Fruit fly (Drosophila melanogaster) whole organism, embryonic: ENCODE results near the gene Acp65Aa.

Experiments
- Adf1 ChIP-seq: fragments of 200-800 bp; sonication (Bioruptor generic); IDR thresholded peaks from 2 replicates; pipeline ENCODE4 v1.3.6; 2022; ENCODE audit warnings: missing biosample characterization, missing genetic modification characterization
- Atf-2 ChIP-seq: fragments of 200-800 bp; sonication (Bioruptor generic); optimal IDR thresholded peaks from 2 replicates; lab custom pipeline; 2016; ENCODE audit warnings: missing biosample characterization, missing genetic modification characterization
- Bdp1 ChIP-seq: fragments of 200-800 bp; sonication (Bioruptor generic); optimal IDR thresholded peaks from 3 replicates; lab custom pipeline; 2016; ENCODE audit warnings: missing biosample characterization, missing genetic modification characterization
- C15 ChIP-seq: fragments of 200-800 bp; sonication (Bioruptor generic); IDR thresholded peaks from 3 replicates; pipeline ENCODE4 v1.3.6; 2022; ENCODE audit warnings: missing biosample characterization, missing genetic modification characterization
- CG11723 ChIP-seq: fragments of 200-800 bp; sonication (Bioruptor generic); optimal IDR thresholded peaks from 2 replicates; lab custom pipeline; 2017; ENCODE audit warnings: missing biosample characterization, mild to moderate bottlenecking, missing genetic modification characterization
- CG13424 ChIP-seq: fragments of 200-800 bp; sonication (Bioruptor generic); optimal IDR thresholded peaks from 2 replicates; lab custom pipeline; 2019; ENCODE audit warnings: missing biosample characterization, mild to moderate bottlenecking, missing genetic modification characterization, moderate library complexity
- CG13624 ChIP-seq: fragments of 200-800 bp; sonication (Bioruptor generic); optimal IDR thresholded peaks from 2 replicates; lab custom pipeline; 2016; ENCODE audit warnings: missing biosample characterization, missing genetic modification characterization
- CG13894 ChIP-seq: fragments of 200-800 bp; sonication (Bioruptor generic); optimal IDR thresholded peaks from 3 replicates; lab custom pipeline; 2018; ENCODE audit warnings: missing biosample characterization, mild to moderate bottlenecking, missing genetic modification characterization, moderate library complexity
- CG15011 ChIP-seq: fragments of 200-800 bp; sonication (Bioruptor generic); optimal IDR thresholded peaks from 3 replicates; lab custom pipeline; 2018; ENCODE audit warnings: missing biosample characterization, mild to moderate bottlenecking, missing genetic modification characterization
- CG15073 ChIP-seq: fragments of 200-800 bp; sonication (Bioruptor generic); optimal IDR thresholded peaks from 2 replicates; lab custom pipeline; 2016; ENCODE audit warnings: missing biosample characterization, missing genetic modification characterization
- CG15479 ChIP-seq: fragments of 200-800 bp; sonication (Bioruptor generic); optimal IDR thresholded peaks from 3 replicates; lab custom pipeline; 2019; ENCODE audit warnings: missing biosample characterization, mild to moderate bottlenecking, missing genetic modification characterization, moderate library complexity
- CG1602 ChIP-seq: fragments of 200-800 bp; sonication (Bioruptor generic); optimal IDR thresholded peaks from 3 replicates; lab custom pipeline; 2016; ENCODE audit warnings: missing biosample characterization, missing genetic modification characterization
- CG18011 ChIP-seq: fragments of 200-800 bp; sonication (Bioruptor generic); optimal IDR thresholded peaks from 2 replicates; lab custom pipeline; 2017; ENCODE audit warnings: missing biosample characterization, missing genetic modification characterization, mild to moderate bottlenecking, moderate library complexity, missing genotype
- CG2712 ChIP-seq: fragments of 200-800 bp; optimal IDR thresholded peaks from 3 replicates; lab custom pipeline; 2019; ENCODE audit warnings: missing biosample characterization, mild to moderate bottlenecking, missing genetic modification characterization, moderate library complexity
- CG30403 ChIP-seq: fragments of 200-800 bp; sonication (Bioruptor generic); optimal IDR thresholded peaks from 3 replicates; lab custom pipeline; 2016; ENCODE audit warnings: missing biosample characterization, missing genetic modification characterization
- CG31441 ChIP-seq: fragments of 200-800 bp; sonication (Bioruptor generic); IDR thresholded peaks from 2 replicates; pipeline ENCODE4 v1.3.6; 2022; ENCODE audit warnings: missing biosample characterization, missing genetic modification characterization
- CG33213 ChIP-seq: fragments of 200-800 bp; sonication (Bioruptor generic); optimal IDR thresholded peaks from 3 replicates; lab custom pipeline; 2016; ENCODE audit warnings: missing biosample characterization, missing genetic modification characterization
- CG4404 ChIP-seq: fragments of 200-800 bp; sonication (Bioruptor generic); IDR thresholded peaks from 2 replicates; pipeline ENCODE4 v1.3.6; 2022; ENCODE audit warnings: missing biosample characterization, missing genetic modification characterization
- CG6765 ChIP-seq: fragments of 200-800 bp; sonication (Bioruptor generic); optimal IDR thresholded peaks from 3 replicates; lab custom pipeline; 2017; ENCODE audit warnings: missing biosample characterization, mild to moderate bottlenecking, missing genetic modification characterization
- CG8281 ChIP-seq: fragments of 200-800 bp; sonication (Bioruptor generic); optimal IDR thresholded peaks from 2 replicates; lab custom pipeline; 2018; ENCODE audit warnings: missing biosample characterization, mild to moderate bottlenecking, missing genetic modification characterization, moderate library complexity
- D19B ChIP-seq: fragments of 200-800 bp; sonication (Bioruptor generic); optimal IDR thresholded peaks from 2 replicates; lab custom pipeline; 2017; ENCODE audit warnings: missing biosample characterization, mild to moderate bottlenecking, missing genetic modification characterization
- Dp ChIP-seq: fragments of 200-800 bp; sonication (Bioruptor generic); optimal IDR thresholded peaks from 2 replicates; lab custom pipeline; 2018; ENCODE audit warnings: missing biosample characterization, mild to moderate bottlenecking, missing genetic modification characterization, moderate library complexity
- E2f1 ChIP-seq: fragments of 200-800 bp; sonication (Bioruptor generic); IDR thresholded peaks from 2 replicates; pipeline ENCODE4 v1.3.6; 2022; ENCODE audit warnings: missing biosample characterization, missing genetic modification characterization
- Ets65A ChIP-seq: fragments of 200-800 bp; sonication (Bioruptor generic); peaks from one replicate; lab custom pipeline; 2016; ENCODE audit warnings: missing biosample characterization, missing genetic modification characterization
- GATAe ChIP-seq: fragments of 200-800 bp; sonication (Bioruptor generic); conservative IDR thresholded peaks from 2 replicates; pipeline ENCODE4 v1.3.6; 2022; ENCODE audit warnings: missing biosample characterization, missing genetic modification characterization
- Gsc ChIP-seq: fragments of 200-800 bp; sonication (Bioruptor generic); IDR thresholded peaks from 2 replicates; pipeline ENCODE4 v1.3.6; 2022; ENCODE audit warnings: missing biosample characterization, missing genetic modification characterization
- H15 ChIP-seq: fragments of 200-800 bp; sonication (Bioruptor generic); IDR thresholded peaks from 3 replicates; pipeline ENCODE4 v1.3.6; 2022; ENCODE audit warnings: missing biosample characterization, missing genetic modification characterization
- Hey ChIP-seq: fragments of 200-800 bp; sonication (Bioruptor generic); optimal IDR thresholded peaks from 3 replicates; lab custom pipeline; 2018; ENCODE audit warnings: missing biosample characterization, mild to moderate bottlenecking, missing genetic modification characterization
- Hsf ChIP-seq: fragments of 200-800 bp; sonication (Bioruptor generic); optimal IDR thresholded peaks from 3 replicates; lab custom pipeline; 2016; ENCODE audit warnings: missing biosample characterization, missing genetic modification characterization
- Kr ChIP-seq: fragments of 200-800 bp; sonication (Bioruptor generic); optimal IDR thresholded peaks from 2 replicates; lab custom pipeline; 2017; ENCODE audit warnings: missing biosample characterization, mild to moderate bottlenecking, missing genetic modification characterization
- Lpt ChIP-seq: fragments of >200 bp; optimal IDR thresholded peaks from 2 replicates; lab custom pipeline; 2018; ENCODE audit warnings: missing biosample characterization, missing genetic modification characterization
- Nf-YA ChIP-seq: fragments of 200-800 bp; sonication (Bioruptor generic); IDR thresholded peaks from 2 replicates; pipeline ENCODE4 v1.3.6; 2022; ENCODE audit warnings: missing biosample characterization, missing genetic modification characterization
- Opbp ChIP-seq: fragments of 200-800 bp; sonication (Bioruptor generic); IDR thresholded peaks from 3 replicates; pipeline ENCODE4 v1.3.6; 2022; ENCODE audit warnings: missing biosample characterization, missing genetic modification characterization; ENCODE audit not compliant: partially characterized antibody
- TFAM ChIP-seq: fragments of 200-800 bp; sonication (Bioruptor generic); optimal IDR thresholded peaks from 2 replicates; lab custom pipeline; 2017; ENCODE audit warnings: missing biosample characterization, missing genetic modification characterization, inconsistent platforms
- bab2 ChIP-seq: fragments of 200-800 bp; sonication (Bioruptor generic); optimal IDR thresholded peaks from 2 replicates; lab custom pipeline; 2016; ENCODE audit warnings: missing biosample characterization, missing genetic modification characterization
- cas ChIP-seq: fragments of 200-800 bp; sonication (Bioruptor generic); IDR thresholded peaks from 2 replicates; pipeline ENCODE4 v1.3.6; 2022; ENCODE audit warnings: missing biosample characterization, missing genetic modification characterization
- croc ChIP-seq: fragments of 200-800 bp; sonication (Bioruptor generic); conservative IDR thresholded peaks from 3 replicates; pipeline ENCODE4 v1.3.6; 2022; ENCODE audit warnings: missing biosample characterization, missing genetic modification characterization
- crp ChIP-seq, 2 experiments: fragments of 200-800 bp; sonication (Bioruptor generic); optimal IDR thresholded peaks; 2 replicates in 1 of 2; 3 replicates in 1 of 2; lab custom pipeline; 2017; ENCODE audit warnings: missing biosample characterization in 2 of 2, missing genetic modification characterization in 2 of 2, mild to moderate bottlenecking in 1 of 2, moderate library complexity in 1 of 2
- cwo ChIP-seq: fragments of 200-800 bp; sonication (Bioruptor generic); optimal IDR thresholded peaks from 3 replicates; lab custom pipeline; 2017; ENCODE audit warnings: missing biosample characterization, missing genetic modification characterization, mild to moderate bottlenecking, moderate library complexity, missing genetic modification reagents
- fd96Cb ChIP-seq: fragments of 200-800 bp; sonication (Bioruptor generic); optimal IDR thresholded peaks from 2 replicates; lab custom pipeline; 2018; ENCODE audit warnings: missing biosample characterization, mild to moderate bottlenecking, missing genetic modification characterization, moderate library complexity
- gfzf ChIP-seq: fragments of 200-800 bp; sonication (Bioruptor generic); optimal IDR thresholded peaks from 2 replicates; lab custom pipeline; 2016; ENCODE audit warnings: missing biosample characterization, mild to moderate bottlenecking, missing genetic modification characterization, moderate library complexity
- gsb ChIP-seq: fragments of 200-800 bp; sonication (Bioruptor generic); IDR thresholded peaks from 2 replicates; pipeline ENCODE4 v1.3.6; 2022; ENCODE audit warnings: missing biosample characterization, missing genetic modification characterization
- hth ChIP-seq: fragments of >200 bp; optimal IDR thresholded peaks from 2 replicates; lab custom pipeline; 2017; ENCODE audit warnings: inconsistent platforms
- jigr1 ChIP-seq: fragments of 200-800 bp; sonication (Bioruptor generic); IDR thresholded peaks from 3 replicates; pipeline ENCODE4 v1.3.6; 2022; ENCODE audit warnings: missing biosample characterization, missing genetic modification characterization
- kah ChIP-seq: fragments of 200-800 bp; sonication (Bioruptor generic); optimal IDR thresholded peaks from 2 replicates; lab custom pipeline; 2018; ENCODE audit warnings: missing biosample characterization, mild to moderate bottlenecking, missing genetic modification characterization
- row ChIP-seq: fragments of 200-800 bp; sonication (Bioruptor generic); IDR thresholded peaks from 3 replicates; pipeline ENCODE4 v1.3.6; 2022; ENCODE audit warnings: missing biosample characterization, missing genetic modification characterization
- ssp ChIP-seq: fragments of 200-800 bp; sonication (Bioruptor generic); IDR thresholded peaks from 2 replicates; pipeline ENCODE4 v1.3.6; 2022; ENCODE audit warnings: missing biosample characterization, missing genetic modification characterization
- stwl ChIP-seq: fragments of 200-800 bp; sonication (Bioruptor generic); optimal IDR thresholded peaks from 3 replicates; lab custom pipeline; 2018; ENCODE audit warnings: missing biosample characterization, mild to moderate bottlenecking, missing genetic modification characterization, moderate library complexity
- toy ChIP-seq: fragments of 200-800 bp; sonication (Bioruptor generic); IDR thresholded peaks from 2 replicates; pipeline ENCODE4 v1.3.6; 2022; ENCODE audit warnings: missing biosample characterization, missing genetic modification characterization
- trh ChIP-seq: fragments of 200-800 bp; sonication (Bioruptor generic); optimal IDR thresholded peaks from 2 replicates; lab custom pipeline; 2016; ENCODE audit warnings: missing biosample characterization, missing genetic modification characterization
- tx ChIP-seq: fragments of 200-800 bp; sonication (Bioruptor generic); optimal IDR thresholded peaks from 2 replicates; lab custom pipeline; 2016; ENCODE audit warnings: missing biosample characterization, missing genetic modification characterization
- wdn ChIP-seq: fragments of 200-800 bp; sonication (Bioruptor generic); IDR thresholded peaks from 2 replicates; pipeline ENCODE4 v1.3.6; 2022; ENCODE audit warnings: missing biosample characterization, missing genetic modification characterization

Gene Acp65Aa

DNA sequence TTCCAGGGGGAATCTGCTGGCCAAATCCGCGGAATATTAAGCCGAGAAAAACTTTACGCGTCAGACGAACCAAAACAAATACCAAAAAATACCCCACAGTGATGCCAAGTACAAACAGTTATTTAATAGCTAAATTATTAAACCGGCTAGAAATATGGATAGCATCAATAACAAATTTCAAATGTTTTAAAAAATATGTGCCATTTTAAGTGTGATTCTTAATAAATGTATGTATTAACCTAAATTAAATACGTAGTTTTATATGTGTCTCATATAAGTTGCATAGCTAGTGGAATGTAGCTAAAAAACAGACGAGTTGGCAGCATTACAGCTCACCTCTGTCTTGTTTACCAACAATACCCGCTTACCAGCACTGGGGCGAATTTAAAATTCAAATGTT lies 29.2 kb upstream of the Acp65Aa start, which contains the start of gene CG10274 (continued):
- TF ChIP-seq gfzf (GFP tag; lab: Kevin White, UChicago) (peak; percentile 52), crp (GFP tag; optimal IDR thresholded peaks at IDR 0.05; lab: Kevin White, UChicago) (peak in 1 of 2 experiments; percentile 16), trh (GFP tag; lab: Kevin White, UChicago) (peak; percentile 36), E2f1 (GFP tag; lab: Robert Waterston, UW) (peak; percentile 63), C15 (GFP tag; lab: Robert Waterston, UW) (no peak; the same call in 2 of the 3 replicates), cas (no peak), CG13894 (tag; lab: Kevin White, UChicago) (no peak), CG15073 (GFP tag; lab: Kevin White, UChicago) (no peak), cwo (GFP tag; lab: Kevin White, UChicago) (no peak), jigr1 (GFP tag; lab: Robert Waterston, UW) (no peak), stwl (peak; percentile 90), CG6765 (GFP tag; lab: Kevin White, UChicago) (peak; percentile 43), CG2712 (tag; lab: Kevin White, UChicago) (peak; percentile 83), ssp (GFP tag; lab: Robert Waterston, UW) (peak; percentile 53), CG15479 (GFP tag; lab: Kevin White, UChicago) (no peak), GATAe (GFP tag; lab: Robert Waterston, UW) (no peak; the same call in 1 of the 2 replicates), croc (peak; percentile 62; the same call in 2 of the 3 replicates), CG15011 (GFP tag; lab: Kevin White, UChicago) (no peak), CG13424 (tag; lab: Kevin White, UChicago) (peak; percentile 84), Ets65A (GFP tag; lab: Kevin White, UChicago) (peak; percentile 98), CG33213 (GFP tag; lab: Kevin White, UChicago) (peak; percentile 62), Adf1 (GFP tag; lab: Robert Waterston, UW) (no peak; the same call in 1 of the 2 replicates), bab2 (GFP tag; lab: Kevin White, UChicago) (peak; percentile 67), CG30403 (GFP tag; lab: Kevin White, UChicago) (peak; percentile 90), Kr (GFP tag; lab: Kevin White, UChicago) (no peak), CG4404 (peak; percentile 71), kah (GFP tag; lab: Kevin White, UChicago) (no peak), row (GFP tag; lab: Robert Waterston, UW) (peak; percentile 97), fd96Cb (tag; lab: Kevin White, UChicago) (peak; percentile 65), Hsf (GFP tag; lab: Kevin White, UChicago) (peak; percentile 87), CG18011 (GFP tag; lab: Kevin White, UChicago) (peak; percentile 59), Gsc (no peak), H15 (GFP tag; lab: Robert Waterston, UW) (peak; percentile 47; the same call in 1 of the 3 replicates), D19B (GFP tag; lab: Kevin White, UChicago) (no peak), CG13624 (GFP tag; lab: Kevin White, UChicago) (peak; percentile 79), TFAM (GFP tag; lab: Kevin White, UChicago) (no peak), Hey (tag; lab: Kevin White, UChicago) (no peak), hth (lab: Kevin White, UChicago) (no peak), Atf-2 (GFP tag; lab: Kevin White, UChicago) (peak; percentile 68), Opbp (GFP tag; lab: Robert Waterston, UW) (no peak), gsb (GFP tag; lab: Robert Waterston, UW) (no peak; the same call in 1 of the 2 replicates), CG11723 (no peak), Lpt (no peak), wdn (peak; percentile 40; the same call in 1 of the 2 replicates), CG1602 (peak; percentile 71), Nf-YA (GFP tag; lab: Robert Waterston, UW) (no peak), CG8281 (tag; lab: Kevin White, UChicago) (no peak), toy (no peak), Dp (GFP tag; lab: Kevin White, UChicago) (peak; percentile 75), CG31441 (GFP tag; lab: Robert Waterston, UW) (no peak; the same call in 1 of the 2 replicates), Bdp1 (GFP tag; lab: Kevin White, UChicago) (peak; percentile 69), tx (peak; percentile 45)
